Worm (Caenorhabditis elegans) whole organism, L1 larva: ENCODE measurements around the gene lgc-48.

Experiments used
- C04F5.9 ChIP-seq: sonication (generic microtip); optimal IDR thresholded peaks from 2 replicates; lab custom pipeline; 2016; ENCODE audit warnings: missing genetic modification characterization, missing compliant biosample characterization
- C16A3.4 ChIP-seq: fragments of 150-350 bp; optimal IDR thresholded peaks from 2 replicates; lab custom pipeline; 2014; ENCODE audit warnings: missing biosample characterization, missing genetic modification characterization
- F16B12.6 ChIP-seq: fragments of 150-350 bp; optimal IDR thresholded peaks from 2 replicates; lab custom pipeline; 2014; ENCODE audit warnings: missing biosample characterization, missing genetic modification characterization
- aha-1 ChIP-seq: fragments of 150-350 bp; optimal IDR thresholded peaks from 2 replicates; lab custom pipeline; 2014; ENCODE audit warnings: missing biosample characterization, missing genetic modification characterization
- alr-1 ChIP-seq: fragments of 200-800 bp; sonication (Bioruptor generic); optimal IDR thresholded peaks from 2 replicates; lab custom pipeline; 2018; ENCODE audit warnings: borderline replicate concordance, mild to moderate bottlenecking, missing genetic modification characterization, missing compliant biosample characterization
- aly-2 ChIP-seq: fragments of 150-350 bp; optimal IDR thresholded peaks from 2 replicates; lab custom pipeline; 2014; ENCODE audit warnings: missing biosample characterization, missing genetic modification characterization
- blmp-1 ChIP-seq: fragments of 150-350 bp; optimal IDR thresholded peaks from 2 replicates; lab custom pipeline; 2014; ENCODE audit warnings: missing biosample characterization, missing genetic modification characterization
- ceh-63 ChIP-seq: fragments of 200-800 bp; sonication (Bioruptor generic); optimal IDR thresholded peaks from 2 replicates; lab custom pipeline; 2018; ENCODE audit warnings: mild to moderate bottlenecking, missing genetic modification characterization, missing compliant biosample characterization
- ceh-8 ChIP-seq: fragments of 200-800 bp; sonication (Bioruptor generic); optimal IDR thresholded peaks from 2 replicates; lab custom pipeline; 2018; ENCODE audit warnings: mild to moderate bottlenecking, missing genetic modification characterization, moderate library complexity, missing compliant biosample characterization
- ceh-88 ChIP-seq: fragments of 200-800 bp; sonication (Bioruptor generic); IDR thresholded peaks from 2 replicates; pipeline ENCODE4 v1.3.6; 2022; ENCODE audit warnings: missing genetic modification characterization, missing compliant biosample characterization
- ceh-90 ChIP-seq: sonication (generic microtip); optimal IDR thresholded peaks from 2 replicates; lab custom pipeline; 2016; ENCODE audit warnings: missing genetic modification characterization, missing compliant biosample characterization
- ces-1 ChIP-seq: fragments of 150-350 bp; optimal IDR thresholded peaks from 2 replicates; lab custom pipeline; 2014; ENCODE audit warnings: missing biosample characterization, missing genetic modification reagents, missing genetic modification characterization
- dpl-1 ChIP-seq, 3 experiments: fragments of 150-350 bp in 2 of 3; sonication (generic microtip) in 1 of 3; optimal IDR thresholded peaks; 2 replicates each; lab custom pipeline; 2014 to 2017; ENCODE audit warnings: missing biosample characterization in 3 of 3, missing genetic modification characterization in 3 of 3, missing genetic modification reagents in 3 of 3
- efl-1 ChIP-seq, 4 experiments: fragments of 150-350 bp; optimal IDR thresholded peaks in 3 of 4; peaks in 1 of 4; 1 replicate in 1 of 4; 2 replicates in 3 of 4; lab custom pipeline; 2014; ENCODE audit warnings: missing biosample characterization in 2 of 4, missing genetic modification characterization in 2 of 4, missing genetic modification reagents in 2 of 4
- egl-13 ChIP-seq: sonication (generic microtip); optimal IDR thresholded peaks from 2 replicates; lab custom pipeline; 2016; ENCODE audit warnings: missing genotype, missing genetic modification reagents, missing genetic modification characterization, missing compliant biosample characterization
- elt-2 ChIP-seq: sonication (generic microtip); optimal IDR thresholded peaks from 2 replicates; lab custom pipeline; 2016; ENCODE audit warnings: missing genetic modification characterization, mild to moderate bottlenecking, inconsistent platforms, missing compliant biosample characterization, missing genetic modification reagents
- fkh-10 ChIP-seq: sonication (generic microtip); optimal IDR thresholded peaks from 2 replicates; lab custom pipeline; 2017; ENCODE audit warnings: missing biosample characterization, missing genetic modification reagents, missing genetic modification characterization
- fkh-4 ChIP-seq: sonication (generic microtip); optimal IDR thresholded peaks from 2 replicates; lab custom pipeline; 2016; ENCODE audit warnings: missing compliant biosample characterization, missing genetic modification characterization, borderline replicate concordance
- fkh-8 ChIP-seq: sonication (generic microtip); optimal IDR thresholded peaks from 2 replicates; lab custom pipeline; 2016; ENCODE audit warnings: mild to moderate bottlenecking, missing genetic modification characterization, missing compliant biosample characterization
- fos-1 ChIP-seq: fragments of 150-350 bp; optimal IDR thresholded peaks from 2 replicates; lab custom pipeline; 2014; ENCODE audit warnings: missing biosample characterization, missing genetic modification characterization
- grh-1 ChIP-seq: fragments of 200-800 bp; sonication (Bioruptor generic); IDR thresholded peaks from 2 replicates; pipeline ENCODE4 v1.3.6; 2022; ENCODE audit warnings: missing genetic modification reagents, missing genetic modification characterization, missing compliant biosample characterization
- hlh-4 ChIP-seq: sonication (generic microtip); optimal IDR thresholded peaks from 2 replicates; lab custom pipeline; 2016; ENCODE audit warnings: mild to moderate bottlenecking, missing genetic modification characterization, missing compliant biosample characterization
- isw-1 ChIP-seq: fragments of 200-800 bp; sonication (Bioruptor generic); IDR thresholded peaks from 2 replicates; pipeline ENCODE4 v1.3.6; 2022; ENCODE audit warnings: missing genetic modification characterization, missing compliant biosample characterization
- jun-1 ChIP-seq: fragments of 150-350 bp; optimal IDR thresholded peaks from 2 replicates; lab custom pipeline; 2014; ENCODE audit warnings: missing biosample characterization, missing genetic modification reagents, missing genetic modification characterization
- lin-35 ChIP-seq, 2 experiments: fragments of 150-350 bp; optimal IDR thresholded peaks; 2 replicates each; lab custom pipeline; 2014; ENCODE audit warnings: missing biosample characterization in 2 of 2, missing genetic modification characterization in 2 of 2, missing genetic modification reagents in 2 of 2
- lin-39 ChIP-seq: fragments of 150-350 bp; optimal IDR thresholded peaks from 2 replicates; lab custom pipeline; 2014; ENCODE audit warnings: missing biosample characterization, missing genetic modification reagents, missing genetic modification characterization
- lir-3 ChIP-seq: sonication (generic microtip); optimal IDR thresholded peaks from 2 replicates; lab custom pipeline; 2016; ENCODE audit warnings: mild to moderate bottlenecking, missing genetic modification characterization, moderate library complexity, missing compliant biosample characterization; ENCODE audit not compliant: poor library complexity
- lsy-2 ChIP-seq, 2 experiments: fragments of 150-350 bp; optimal IDR thresholded peaks; 2 replicates each; lab custom pipeline; 2014; ENCODE audit warnings: missing biosample characterization in 2 of 2, missing genetic modification characterization in 2 of 2
- mab-9 ChIP-seq: fragments of 200-800 bp; sonication (Bioruptor generic); IDR thresholded peaks from 2 replicates; pipeline ENCODE4 v1.3.6; 2022; ENCODE audit warnings: missing genetic modification reagents, missing genetic modification characterization, missing compliant biosample characterization
- mef-2 ChIP-seq: fragments of 150-350 bp; optimal IDR thresholded peaks from 2 replicates; lab custom pipeline; 2014; ENCODE audit warnings: missing biosample characterization, missing genetic modification characterization
- nhr-12 ChIP-seq: sonication (generic microtip); optimal IDR thresholded peaks from 2 replicates; lab custom pipeline; 2017; ENCODE audit warnings: missing biosample characterization, missing genetic modification characterization
- nhr-19 ChIP-seq: fragments of 200-800 bp; sonication (Bioruptor generic); conservative IDR thresholded peaks from 2 replicates; pipeline ENCODE4 v1.3.6; 2022; ENCODE audit warnings: missing genetic modification characterization, missing compliant biosample characterization
- nhr-47 ChIP-seq: sonication (generic microtip); optimal IDR thresholded peaks from 2 replicates; lab custom pipeline; 2016; ENCODE audit warnings: mild to moderate bottlenecking, missing genetic modification characterization, moderate library complexity, missing compliant biosample characterization
- nhr-85 ChIP-seq: sonication (generic microtip); peaks from one replicate; lab custom pipeline; 2016; ENCODE audit warnings: missing genetic modification characterization, inconsistent platforms, missing compliant biosample characterization
- pag-3 ChIP-seq: sonication (generic microtip); optimal IDR thresholded peaks from 2 replicates; lab custom pipeline; 2017; ENCODE audit warnings: missing genetic modification characterization, mild to moderate bottlenecking, missing compliant biosample characterization, antibody characterized with exemption, borderline replicate concordance; ENCODE audit not compliant: insufficient read depth
- rnt-1 ChIP-seq: sonication (generic microtip); optimal IDR thresholded peaks from 2 replicates; lab custom pipeline; 2016; ENCODE audit warnings: mild to moderate bottlenecking, missing genetic modification characterization, moderate library complexity, missing compliant biosample characterization
- skn-1 ChIP-seq: fragments of 150-350 bp; optimal IDR thresholded peaks from 2 replicates; lab custom pipeline; 2014; ENCODE audit warnings: missing biosample characterization, missing genetic modification characterization
- snu-23 ChIP-seq: sonication (generic microtip); optimal IDR thresholded peaks from 2 replicates; lab custom pipeline; 2016; ENCODE audit warnings: missing genetic modification characterization, missing compliant biosample characterization
- sox-4 ChIP-seq: sonication (generic microtip); optimal IDR thresholded peaks from 2 replicates; lab custom pipeline; 2016; ENCODE audit warnings: missing genetic modification characterization, missing compliant biosample characterization
- swsn-7 ChIP-seq: sonication (generic microtip); optimal IDR thresholded peaks from 2 replicates; lab custom pipeline; 2016; ENCODE audit warnings: missing genetic modification characterization, missing compliant biosample characterization
- tbx-2 ChIP-seq: sonication (generic microtip); optimal IDR thresholded peaks from 2 replicates; lab custom pipeline; 2016; ENCODE audit warnings: missing genetic modification characterization, missing compliant biosample characterization
- tlp-1 ChIP-seq: fragments of 150-350 bp; optimal IDR thresholded peaks from 2 replicates; lab custom pipeline; 2014; ENCODE audit warnings: missing biosample characterization, missing genetic modification characterization
- unc-130 ChIP-seq: fragments of 150-350 bp; optimal IDR thresholded peaks from 2 replicates; lab custom pipeline; 2017; ENCODE audit warnings: missing biosample characterization, missing genetic modification characterization, inconsistent platforms
- unc-30 ChIP-seq: sonication (generic microtip); optimal IDR thresholded peaks from 2 replicates; lab custom pipeline; 2017; ENCODE audit warnings: missing biosample characterization, missing genetic modification characterization
- unc-86 ChIP-seq: sonication (generic microtip); optimal IDR thresholded peaks from 2 replicates; lab custom pipeline; 2016; ENCODE audit warnings: missing genetic modification characterization, missing compliant biosample characterization
- unc-98 ChIP-seq: fragments of 200-800 bp; sonication (Bioruptor generic); IDR thresholded peaks from 2 replicates; pipeline ENCODE4 v1.3.6; 2022; ENCODE audit warnings: missing genetic modification characterization, missing compliant biosample characterization
- vab-15 ChIP-seq: sonication (generic microtip); optimal IDR thresholded peaks from 2 replicates; lab custom pipeline; 2017; ENCODE audit warnings: missing genotype, mild to moderate bottlenecking, missing genetic modification characterization, missing compliant biosample characterization
- xbp-1 ChIP-seq: sonication (generic microtip); optimal IDR thresholded peaks from 2 replicates; lab custom pipeline; 2016; ENCODE audit warnings: missing genetic modification characterization, missing compliant biosample characterization
- zag-1 ChIP-seq: fragments of 150-350 bp; optimal IDR thresholded peaks from 2 replicates; lab custom pipeline; 2014; ENCODE audit warnings: missing biosample characterization, missing genetic modification characterization
- ztf-11 ChIP-seq, 2 experiments: sonication (generic microtip); optimal IDR thresholded peaks; 2 replicates each; lab custom pipeline; 2016 to 2017; ENCODE audit warnings: missing genetic modification characterization in 2 of 2, missing biosample characterization in 1 of 2, missing compliant biosample characterization in 1 of 2
- ztf-4 ChIP-seq: fragments of 150-350 bp; optimal IDR thresholded peaks from 2 replicates; lab custom pipeline; 2014; ENCODE audit warnings: missing biosample characterization, missing genetic modification characterization

Gene lgc-48

ce11 chrV:13377130-13377529 lies 37.1 kb downstream of the lgc-48 start (continued):
- TF ChIP-seq mab-9 (GFP tag; lab: Robert Waterston, UW) = no peak
- peak; percentile 15 for TF ChIP-seq jun-1

- TF ChIP-seq alr-1 (tag; lab: Kevin White, UChicago) = no peak
- no peak for TF ChIP-seq lin-39 (tag; lab: Kevin White, UChicago)
- peak; percentile 86 for TF ChIP-seq blmp-1 (tag; lab: Kevin White, UChicago)
- no peak for TF ChIP-seq ceh-90 (tag; lab: Kevin White, UChicago)
- peak; percentile 26 to 74 (median 51) for TF ChIP-seq dpl-1 (GFP tag; optimal IDR thresholded peaks at IDR 0.05; lab: Kevin White, UChicago)
- TF ChIP-seq efl-1 (optimal IDR thresholded peaks at IDR 0.05; lab: Kevin White, UChicago) = peak; percentile 16 to 47
- peak in 1 of 2 experiments; percentile 95 for TF ChIP-seq efl-1 (GFP tag; optimal IDR thresholded peaks at IDR 0.05 in 1 of 2; lab: Kevin White, UChicago)
- no peak for TF ChIP-seq fos-1 (tag; lab: Kevin White, UChicago)
- no peak for TF ChIP-seq elt-2 (tag; lab: Kevin White, UChicago)
- TF ChIP-seq C04F5.9 (tag; lab: Kevin White, UChicago) = no peak
- TF ChIP-seq nhr-12 (tag; lab: Kevin White, UChicago) = no peak
- TF ChIP-seq lsy-2 (tag; optimal IDR thresholded peaks at IDR 0.05; lab: Kevin White, UChicago) = peak; percentile 57 to 82
- peak; percentile 87 for TF ChIP-seq unc-130
- no peak for TF ChIP-seq fkh-8 (tag; lab: Kevin White, UChicago)
- TF ChIP-seq C16A3.4 = peak; percentile 55
- TF ChIP-seq hlh-4 = no peak
- no peak for TF ChIP-seq skn-1
- no peak for TF ChIP-seq pag-3 (tag; lab: Kevin White, UChicago)
- no peak for TF ChIP-seq egl-13
- no peak for TF ChIP-seq ceh-8 (GFP tag; lab: Kevin White, UChicago)
- TF ChIP-seq rnt-1 = peak; percentile 36
- no peak for TF ChIP-seq zag-1
- TF ChIP-seq ceh-88 (GFP tag; lab: Robert Waterston, UW) = no peak
- no peak for TF ChIP-seq unc-98 (GFP tag; lab: Robert Waterston, UW)
- TF ChIP-seq nhr-47 (tag; lab: Kevin White, UChicago) = peak; percentile 70
- TF ChIP-seq aly-2 (tag; lab: Kevin White, UChicago) = no peak
- TF ChIP-seq ces-1 (GFP tag; lab: Kevin White, UChicago) = no peak
- TF ChIP-seq mef-2 (tag; lab: Kevin White, UChicago) = no peak
- peak; percentile 40 to 82 for TF ChIP-seq lin-35 (GFP tag; optimal IDR thresholded peaks at IDR 0.05; lab: Kevin White, UChicago)
- no peak for TF ChIP-seq ceh-63 (GFP tag; lab: Kevin White, UChicago)
- peak; percentile 100 for TF ChIP-seq nhr-85 (tag; lab: Kevin White, UChicago)
- TF ChIP-seq swsn-7 = peak; percentile 38
- no peak for TF ChIP-seq ztf-11 (tag; optimal IDR thresholded peaks at IDR 0.05; lab: Kevin White, UChicago)
- peak; percentile 69 for TF ChIP-seq nhr-19 (GFP tag; lab: Robert Waterston, UW)
- no peak for TF ChIP-seq ztf-4 (tag; lab: Kevin White, UChicago)
- no peak for TF ChIP-seq fkh-10 (GFP tag; lab: Kevin White, UChicago)
- no peak for TF ChIP-seq F16B12.6 (tag; lab: Kevin White, UChicago)
- TF ChIP-seq mab-9 (GFP tag; lab: Robert Waterston, UW) = no peak
- no peak for TF ChIP-seq lir-3 (tag; lab: Kevin White, UChicago)
- TF ChIP-seq xbp-1 (tag; lab: Kevin White, UChicago) = peak; percentile 40
- TF ChIP-seq isw-1 (GFP tag; lab: Robert Waterston, UW) = no peak
- TF ChIP-seq unc-86 (tag; lab: Kevin White, UChicago) = no peak
- no peak for TF ChIP-seq tlp-1 (tag; lab: Kevin White, UChicago)
- no peak for TF ChIP-seq aha-1 (tag; lab: Kevin White, UChicago)
- TF ChIP-seq tbx-2 (tag; lab: Kevin White, UChicago) = peak; percentile 72
- TF ChIP-seq fkh-4 (tag; lab: Kevin White, UChicago) = no peak
- TF ChIP-seq grh-1 (GFP tag; lab: Robert Waterston, UW) = peak; percentile 100
- TF ChIP-seq unc-30 (tag; lab: Kevin White, UChicago) = no peak
- peak; percentile 80 for TF ChIP-seq vab-15 (tag; lab: Kevin White, UChicago)
- peak; percentile 82 for TF ChIP-seq snu-23 (GFP tag; lab: Kevin White, UChicago)
- TF ChIP-seq sox-4 (tag; lab: Kevin White, UChicago) = no peak
Observed at ce11 chrV:13380178-13380577, 40.1 kb downstream of the lgc-48 start, which contains the start of gene ifbp-1. Gene ifbp-1, minus strand, starts transcription at chrV:13380262.
